Worm (Caenorhabditis elegans) whole organism, L4 larva: Measurements from ENCODE around the gene ani-2.

Experiments
- D1046.2 ChIP-seq: fragments of 200-800 bp; sonication (Bioruptor generic); IDR thresholded peaks from 2 replicates; pipeline ENCODE4 v1.3.6; 2022; ENCODE audit warnings: missing genetic modification characterization, missing compliant biosample characterization
- F26F4.8 ChIP-seq: fragments of 200-800 bp; sonication (Bioruptor generic); conservative IDR thresholded peaks from 2 replicates; pipeline ENCODE4 v1.3.6; 2022; ENCODE audit warnings: missing genetic modification characterization, missing compliant biosample characterization
- R02D3.7 ChIP-seq: fragments of 150-350 bp; sonication (generic microtip); optimal IDR thresholded peaks from 3 replicates; lab custom pipeline; 2014; ENCODE audit warnings: missing biosample characterization, missing genetic modification characterization
- T26A8.4 ChIP-seq: fragments of 200-800 bp; sonication (Bioruptor generic); IDR thresholded peaks from 2 replicates; pipeline ENCODE4 v1.3.6; 2022; ENCODE audit warnings: missing genetic modification characterization, missing compliant biosample characterization
- Y75B8A.6 ChIP-seq: fragments of 200-800 bp; sonication (Bioruptor generic); IDR thresholded peaks from 2 replicates; pipeline ENCODE4 v1.3.6; 2022; ENCODE audit warnings: missing genetic modification reagents, missing genetic modification characterization, missing compliant biosample characterization
- aha-1 ChIP-seq: fragments of 150-350 bp; peaks from one replicate; lab custom pipeline; 2014; ENCODE audit warnings: missing biosample characterization, missing genetic modification characterization
- ama-1 ChIP-seq: fragments of 150-350 bp; optimal IDR thresholded peaks from 2 replicates; lab custom pipeline; 2014; ENCODE audit warnings: inconsistent platforms, mixed read lengths
- ceh-44 ChIP-seq: fragments of 200-800 bp; sonication (Bioruptor generic); IDR thresholded peaks from 2 replicates; pipeline ENCODE4 v1.3.6; 2022; ENCODE audit warnings: missing genetic modification reagents, missing genetic modification characterization, missing compliant biosample characterization
- cey-2 ChIP-seq: sonication (generic microtip); optimal IDR thresholded peaks from 3 replicates; lab custom pipeline; 2017; ENCODE audit warnings: missing genetic modification characterization, mild to moderate bottlenecking, missing compliant biosample characterization, antibody characterized with exemption, borderline replicate concordance; ENCODE audit not compliant: insufficient read depth
- daf-16 ChIP-seq, 3 experiments: sonication (generic microtip); optimal IDR thresholded peaks; 2 replicates each; lab custom pipeline; 2016 to 2017; ENCODE audit warnings: missing genetic modification characterization in 3 of 3, missing genetic modification reagents in 3 of 3, mild to moderate bottlenecking in 2 of 3, missing compliant biosample characterization in 2 of 3, missing biosample characterization in 1 of 3, moderate library complexity in 1 of 3
- dve-1 ChIP-seq: sonication (generic microtip); optimal IDR thresholded peaks from 2 replicates; lab custom pipeline; 2017; ENCODE audit warnings: antibody characterized with exemption, mild to moderate bottlenecking, missing genetic modification characterization, missing compliant biosample characterization; ENCODE audit not compliant: insufficient read depth
- hlh-11 ChIP-seq: fragments of 200-800 bp; sonication (Bioruptor generic); optimal IDR thresholded peaks from 2 replicates; lab custom pipeline; 2018; ENCODE audit warnings: mild to moderate bottlenecking, missing genetic modification characterization, missing compliant biosample characterization
- hlh-30 ChIP-seq: sonication (generic microtip); optimal IDR thresholded peaks from 2 replicates; lab custom pipeline; 2017; ENCODE audit warnings: antibody characterized with exemption, mild to moderate bottlenecking, missing genetic modification characterization, missing compliant biosample characterization; ENCODE audit not compliant: insufficient read depth
- lin-13 ChIP-seq: fragments of 150-350 bp; optimal IDR thresholded peaks from 2 replicates; lab custom pipeline; 2014; ENCODE audit warnings: missing biosample characterization, missing genetic modification reagents, missing genetic modification characterization
- lin-29 ChIP-seq: fragments of 200-800 bp; sonication (Bioruptor generic); IDR thresholded peaks from 2 replicates; pipeline ENCODE4 v1.3.6; 2022; ENCODE audit warnings: missing genetic modification reagents, missing genetic modification characterization, missing compliant biosample characterization
- lsy-2 ChIP-seq, 2 experiments: fragments of 150-350 bp in 1 of 2; sonication (generic microtip) in 1 of 2; optimal IDR thresholded peaks; 2 replicates each; lab custom pipeline; 2014 to 2017; ENCODE audit warnings: missing biosample characterization in 2 of 2, missing genetic modification characterization in 2 of 2
- madf-9 ChIP-seq: fragments of 200-800 bp; sonication (Bioruptor generic); conservative IDR thresholded peaks from 2 replicates; pipeline ENCODE4 v1.3.6; 2022; ENCODE audit warnings: missing genetic modification reagents, missing genetic modification characterization, missing compliant biosample characterization
- mdt-29 ChIP-seq: fragments of 200-800 bp; sonication (Bioruptor generic); IDR thresholded peaks from 2 replicates; pipeline ENCODE4 v1.3.6; 2022; ENCODE audit warnings: missing genetic modification reagents, missing genetic modification characterization, missing compliant biosample characterization
- nhr-11 ChIP-seq: fragments of 150-350 bp; optimal IDR thresholded peaks from 2 replicates; lab custom pipeline; 2014; ENCODE audit warnings: missing biosample characterization, missing genetic modification characterization
- nhr-28 ChIP-seq: fragments of 150-350 bp; optimal IDR thresholded peaks from 2 replicates; lab custom pipeline; 2014; ENCODE audit warnings: missing biosample characterization, missing genetic modification characterization
- nhr-42 ChIP-seq: fragments of 200-800 bp; sonication (Bioruptor generic); IDR thresholded peaks from 2 replicates; pipeline ENCODE4 v1.3.6; 2022; ENCODE audit warnings: missing genetic modification characterization, missing compliant biosample characterization
- nhr-76 ChIP-seq: fragments of 150-350 bp; optimal IDR thresholded peaks from 2 replicates; lab custom pipeline; 2014; ENCODE audit warnings: missing biosample characterization, missing genetic modification characterization
- nhr-77 ChIP-seq: fragments of 150-350 bp; optimal IDR thresholded peaks from 2 replicates; lab custom pipeline; 2014; ENCODE audit warnings: missing biosample characterization, missing genetic modification characterization
- pqm-1 ChIP-seq: sonication (generic microtip); optimal IDR thresholded peaks from 2 replicates; lab custom pipeline; 2017; ENCODE audit warnings: missing biosample characterization, missing genetic modification characterization
- rbr-2 ChIP-seq: sonication (generic microtip); optimal IDR thresholded peaks from 2 replicates; lab custom pipeline; 2016; ENCODE audit warnings: missing genotype, missing genetic modification characterization, missing compliant biosample characterization
- sdz-12 ChIP-seq: fragments of 200-800 bp; sonication (Bioruptor generic); optimal IDR thresholded peaks from 2 replicates; lab custom pipeline; 2018; ENCODE audit warnings: mild to moderate bottlenecking, missing genetic modification characterization, missing compliant biosample characterization
- snpc-4 ChIP-seq: fragments of 150-350 bp; optimal IDR thresholded peaks from 2 replicates; lab custom pipeline; 2014; ENCODE audit warnings: missing biosample characterization, missing genetic modification characterization
- spr-1 ChIP-seq: sonication (generic microtip); optimal IDR thresholded peaks from 2 replicates; lab custom pipeline; 2016; ENCODE audit warnings: mild to moderate bottlenecking, missing genetic modification characterization, missing compliant biosample characterization
- tag-97 ChIP-seq: fragments of 200-800 bp; sonication (Bioruptor generic); IDR thresholded peaks from 2 replicates; pipeline ENCODE4 v1.3.6; 2022; ENCODE audit warnings: missing genetic modification characterization, missing compliant biosample characterization
- tra-1 ChIP-seq: fragments of 200-800 bp; sonication (Bioruptor generic); IDR thresholded peaks from 2 replicates; pipeline ENCODE4 v1.3.6; 2022; ENCODE audit warnings: missing genetic modification reagents, missing genetic modification characterization, missing compliant biosample characterization
- unc-62 ChIP-seq, 3 experiments: fragments of 150-350 bp in 1 of 3; sonication (generic microtip); optimal IDR thresholded peaks in 2 of 3; peaks in 1 of 3; 1 replicate in 1 of 3; 2 replicates in 2 of 3; lab custom pipeline; 2014 to 2017; ENCODE audit warnings: missing biosample characterization in 3 of 3, missing genetic modification characterization in 3 of 3, missing genetic modification reagents in 3 of 3, missing genotype in 1 of 3
- zag-1 ChIP-seq: fragments of 150-350 bp; optimal IDR thresholded peaks from 2 replicates; lab custom pipeline; 2014; ENCODE audit warnings: missing biosample characterization, missing genetic modification characterization
- zip-2 ChIP-seq: fragments of 150-350 bp; optimal IDR thresholded peaks from 2 replicates; lab custom pipeline; 2014; ENCODE audit warnings: missing biosample characterization, missing genetic modification characterization
- ztf-11 ChIP-seq: fragments of 150-350 bp; optimal IDR thresholded peaks from 2 replicates; lab custom pipeline; 2014; ENCODE audit warnings: missing biosample characterization, missing genetic modification characterization

The ani-2 gene

DNA sequence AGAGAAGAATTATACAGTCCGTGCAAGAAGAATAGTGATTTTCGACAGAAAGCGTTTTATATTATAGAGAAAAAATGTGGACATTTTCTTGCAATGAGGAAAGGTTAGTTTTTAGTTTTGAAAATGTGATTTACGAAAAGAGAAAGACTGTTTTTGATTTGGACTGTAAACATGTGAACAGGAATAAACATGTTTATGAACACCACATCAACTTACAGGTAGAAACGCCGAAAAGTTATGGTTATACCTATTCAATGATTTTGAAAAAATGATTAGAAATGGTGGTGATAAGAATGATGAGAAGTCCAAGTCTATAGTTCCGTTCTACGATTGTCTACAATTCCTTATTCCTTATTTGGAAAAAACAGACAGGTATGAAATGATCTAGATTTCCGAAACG lies 20.7 kb downstream of the ani-2 start:
- TF ChIP-seq R02D3.7: no peak
- no peak for TF ChIP-seq F26F4.8
- TF ChIP-seq lin-29 (GFP tag; lab: Robert Waterston, UW): no peak
- TF ChIP-seq daf-16 (GFP tag; optimal IDR thresholded peaks at IDR 0.05; lab: Kevin White, UChicago): no peak
- TF ChIP-seq daf-16 (tag; optimal IDR thresholded peaks at IDR 0.05; lab: Kevin White, UChicago): peak; percentile 98
- no peak for TF ChIP-seq nhr-76 (tag; lab: Kevin White, UChicago)

DNA sequence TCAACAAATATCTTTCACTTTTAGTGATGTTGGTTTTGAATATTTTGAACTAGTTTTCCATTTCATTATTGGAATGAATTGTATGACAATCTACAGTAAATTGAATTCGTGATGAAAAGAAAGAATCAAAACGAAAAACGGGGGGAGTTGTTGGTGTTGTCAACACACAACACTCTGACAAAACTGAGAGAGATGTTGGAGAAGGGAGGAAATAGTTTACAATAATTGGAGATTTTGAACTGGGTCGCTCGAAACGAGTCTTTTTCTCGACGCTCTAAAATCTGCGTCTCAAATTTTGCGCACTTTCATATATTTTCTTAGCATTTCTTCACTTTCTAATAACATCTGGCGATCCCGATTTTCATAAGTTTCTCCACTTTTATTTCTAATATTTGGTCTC lies 21.3 kb downstream of the ani-2 start, which contains the start of gene txt-18:
txt-18 (plus strand) TSS at position 180 of the 400 bp plus-strand sequence.
- TF ChIP-seq nhr-28 (peak; percentile 32), lsy-2 (tag; optimal IDR thresholded peaks at IDR 0.05; lab: Kevin White, UChicago) (peak in 1 of 2 experiments; percentile 35), zip-2 (no peak), tag-97 (no peak), aha-1 (tag; lab: Kevin White, UChicago) (peak; percentile 96), nhr-11 (tag; lab: Kevin White, UChicago) (peak; percentile 18), unc-62 (GFP tag; optimal IDR thresholded peaks at IDR 0.05 in 1 of 2; lab: Kevin White, UChicago) (peak in 1 of 2 experiments; percentile 77), unc-62 (tag; optimal IDR thresholded peaks at IDR 0.05; lab: Kevin White, UChicago) (no peak), hlh-11 (tag; lab: Kevin White, UChicago) (peak; percentile 5), snpc-4 (tag; lab: Kevin White, UChicago) (no peak)

DNA sequence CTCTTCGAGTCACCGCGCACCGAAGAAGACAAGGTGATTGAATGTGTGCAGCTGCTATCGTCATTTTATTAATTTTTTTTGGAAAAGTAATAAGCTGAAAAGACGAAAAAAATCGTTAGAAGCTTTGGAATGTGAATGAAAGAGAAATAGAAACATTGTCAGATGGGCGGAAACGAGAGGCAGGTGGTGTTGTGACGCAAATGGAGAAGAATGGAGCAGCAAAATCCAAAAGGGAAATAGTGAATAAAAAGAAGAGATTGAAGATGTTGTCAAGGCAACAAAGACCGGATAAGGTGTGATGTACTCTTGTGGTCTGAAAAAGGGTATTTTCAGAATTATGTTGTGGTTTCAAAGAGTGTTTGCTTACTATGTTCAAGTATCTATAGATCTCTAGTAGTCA lies 22.7 kb downstream of the ani-2 start:
- TF ChIP-seq rbr-2 (tag; lab: Kevin White, UChicago): no peak
- TF ChIP-seq mdt-29 (GFP tag; lab: Robert Waterston, UW): no peak
- no peak for TF ChIP-seq nhr-77 (tag; lab: Kevin White, UChicago)
- no peak for TF ChIP-seq lin-13 (GFP tag; lab: Kevin White, UChicago)
- TF ChIP-seq D1046.2 (GFP tag; lab: Robert Waterston, UW): no peak
- no peak for TF ChIP-seq nhr-76 (tag; lab: Kevin White, UChicago)
- no peak for TF ChIP-seq ceh-44 (GFP tag; lab: Robert Waterston, UW)
- peak; percentile 75 for TF ChIP-seq aha-1 (tag; lab: Kevin White, UChicago)
- no peak for TF ChIP-seq snpc-4 (tag; lab: Kevin White, UChicago)
- TF ChIP-seq unc-62 (GFP tag; optimal IDR thresholded peaks at IDR 0.05 in 1 of 2; lab: Kevin White, UChicago): peak in 1 of 2 experiments; percentile 23
- TF ChIP-seq unc-62 (tag; optimal IDR thresholded peaks at IDR 0.05; lab: Kevin White, UChicago): no peak
- no peak for TF ChIP-seq tra-1 (GFP tag; lab: Robert Waterston, UW)
- TF ChIP-seq, all 104 proteins: peak for 2

DNA sequence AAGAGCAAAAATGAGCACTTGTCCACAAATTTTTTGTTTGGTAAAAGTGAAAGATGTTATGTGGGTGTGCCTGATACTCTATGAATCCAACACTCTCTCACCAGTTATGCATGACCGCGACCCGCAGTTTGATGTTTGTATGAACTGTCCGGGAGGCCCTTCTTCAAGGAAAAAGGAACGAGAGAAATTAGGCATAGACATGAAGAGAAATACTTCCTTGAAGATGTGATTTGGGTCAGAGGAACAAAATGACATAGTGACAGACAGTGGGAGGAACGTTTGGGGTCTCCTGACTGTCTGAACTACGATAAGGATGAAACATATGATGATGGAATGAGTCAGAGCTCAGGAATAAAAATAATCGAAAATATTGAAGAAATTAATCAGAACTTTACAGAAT lies 24.1 kb downstream of the ani-2 start:
- TF ChIP-seq hlh-11 (tag; lab: Kevin White, UChicago) (peak; percentile 19), hlh-30 (tag; lab: Kevin White, UChicago) (peak; percentile 63), aha-1 (tag; lab: Kevin White, UChicago) (peak; percentile 96), T26A8.4 (GFP tag; lab: Robert Waterston, UW) (no peak)

DNA sequence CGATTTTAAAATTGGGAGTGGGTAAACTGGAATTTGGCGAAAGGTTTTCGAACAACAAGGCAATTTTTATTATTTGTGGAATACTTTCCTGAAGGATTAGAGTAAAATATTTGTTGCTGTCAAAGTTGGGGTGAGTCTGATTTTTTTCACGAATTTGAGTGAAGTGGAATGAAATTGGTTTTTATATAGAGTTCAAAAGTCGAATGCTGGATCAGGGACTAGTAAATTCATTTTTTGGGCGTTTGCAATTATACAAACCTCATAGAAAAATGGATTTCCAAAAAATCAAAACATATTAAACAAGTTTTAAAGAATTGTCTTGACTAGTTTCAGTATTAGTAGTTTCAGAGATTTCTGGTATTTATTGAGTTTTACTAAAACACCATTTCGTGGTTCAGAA lies 25.2 kb downstream of the ani-2 start, which contains the start of gene C32D5.7:
C32D5.7 (minus strand) TSS at position 101 of the 400 bp plus-strand sequence.
- TF ChIP-seq madf-9 (GFP tag; lab: Robert Waterston, UW) (no peak), ama-1 (lab: Kevin White, UChicago) (no peak), spr-1 (no peak), nhr-42 (GFP tag; lab: Robert Waterston, UW) (no peak), aha-1 (tag; lab: Kevin White, UChicago) (no peak), ztf-11 (tag; lab: Kevin White, UChicago) (no peak)
- TF ChIP-seq, all 104 proteins: peak for 0

DNA sequence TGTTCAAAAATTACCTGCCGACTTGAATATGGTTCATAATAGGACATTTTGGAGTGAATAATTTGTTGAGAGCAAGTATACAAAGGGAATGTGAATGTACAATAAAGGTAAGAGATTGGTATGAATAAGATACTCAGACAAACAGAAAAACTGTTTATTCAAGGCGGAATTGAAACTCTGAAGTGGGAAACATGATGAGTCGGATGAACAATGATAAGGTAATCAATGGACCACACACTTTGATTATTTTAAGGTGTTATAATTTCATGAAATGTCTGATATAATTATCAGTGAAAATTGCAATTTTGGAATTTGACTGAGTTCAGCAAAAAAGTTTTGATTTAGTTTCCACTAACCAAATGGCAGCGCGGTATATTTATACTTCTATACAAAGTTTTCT lies 25.7 kb downstream of the ani-2 start:
- TF ChIP-seq zip-2: no peak
- no peak for TF ChIP-seq cey-2
- TF ChIP-seq daf-16 (GFP tag; optimal IDR thresholded peaks at IDR 0.05; lab: Kevin White, UChicago): no peak
- peak; percentile 59 for TF ChIP-seq daf-16 (tag; optimal IDR thresholded peaks at IDR 0.05; lab: Kevin White, UChicago)
- no peak for TF ChIP-seq mdt-29 (GFP tag; lab: Robert Waterston, UW)
- TF ChIP-seq dve-1 (tag; lab: Kevin White, UChicago): peak; percentile 33
- peak; percentile 51 for TF ChIP-seq pqm-1 (tag; lab: Kevin White, UChicago)
- TF ChIP-seq T26A8.4 (GFP tag; lab: Robert Waterston, UW): no peak
- no peak for TF ChIP-seq sdz-12 (GFP tag; lab: Kevin White, UChicago)
- no peak for TF ChIP-seq Y75B8A.6
- no peak for TF ChIP-seq zag-1 (tag; lab: Kevin White, UChicago)
- peak; percentile 74 for TF ChIP-seq aha-1 (tag; lab: Kevin White, UChicago)
- peak in 1 of 2 experiments; percentile 11 for TF ChIP-seq lsy-2 (tag; optimal IDR thresholded peaks at IDR 0.05; lab: Kevin White, UChicago)
